Worm (Caenorhabditis elegans) whole organism, L3 larva: ENCODE data around the gene gmps-1.
"Not testable (repeated sequence)": the region's sequence is repeated elsewhere in the genome, so short reads cannot be mapped to it uniquely, and the experiment has no call there.

Source experiments
- ZK546.5 ChIP-seq: sonication (generic microtip); optimal IDR thresholded peaks from 2 replicates; lab custom pipeline; 2017; ENCODE audit warnings: missing biosample characterization, missing genetic modification characterization
- ama-1 ChIP-seq: fragments of 150-350 bp; optimal IDR thresholded peaks from 2 replicates; lab custom pipeline; 2018
- ceh-28 ChIP-seq: fragments of 150-350 bp; optimal IDR thresholded peaks from 2 replicates; lab custom pipeline; 2014; ENCODE audit warnings: missing biosample characterization, missing genetic modification reagents, missing genetic modification characterization
- ceh-9 ChIP-seq: sonication (generic microtip); optimal IDR thresholded peaks from 2 replicates; lab custom pipeline; 2018; ENCODE audit warnings: missing biosample characterization, missing genetic modification characterization
- egl-27 ChIP-seq: sonication (generic microtip); optimal IDR thresholded peaks from 4 replicates; lab custom pipeline; 2017; ENCODE audit warnings: missing biosample characterization, missing genetic modification reagents, missing genetic modification characterization
- egl-5 ChIP-seq: fragments of 150-350 bp; optimal IDR thresholded peaks from 2 replicates; lab custom pipeline; 2017; ENCODE audit warnings: missing biosample characterization, missing genetic modification reagents, missing genetic modification characterization, inconsistent platforms
- elt-1 ChIP-seq: fragments of 150-350 bp; optimal IDR thresholded peaks from 2 replicates; lab custom pipeline; 2014; ENCODE audit warnings: missing biosample characterization, missing genetic modification characterization
- elt-2 ChIP-seq: sonication (generic microtip); optimal IDR thresholded peaks from 2 replicates; lab custom pipeline; 2016; ENCODE audit warnings: missing genetic modification reagents, mild to moderate bottlenecking, missing genetic modification characterization, missing compliant biosample characterization
- elt-3 ChIP-seq, 3 experiments: fragments of 150-350 bp in 1 of 3; sonication (generic microtip) in 2 of 3; optimal IDR thresholded peaks; 2 replicates in 2 of 3; 4 replicates in 1 of 3; lab custom pipeline; 2014 to 2017; ENCODE audit warnings: missing biosample characterization in 3 of 3, missing genetic modification characterization in 3 of 3
- fkh-10 ChIP-seq: sonication (generic microtip); optimal IDR thresholded peaks from 2 replicates; lab custom pipeline; 2017; ENCODE audit warnings: missing biosample characterization, missing genetic modification reagents, missing genetic modification characterization
- fkh-2 ChIP-seq: fragments of 150-350 bp; optimal IDR thresholded peaks from 2 replicates; lab custom pipeline; 2014; ENCODE audit warnings: missing biosample characterization, missing genetic modification reagents, missing genetic modification characterization
- fos-1 ChIP-seq: fragments of 150-350 bp; optimal IDR thresholded peaks from 2 replicates; lab custom pipeline; 2014; ENCODE audit warnings: missing biosample characterization, missing genetic modification characterization
- hmg-11 ChIP-seq: sonication (generic microtip); optimal IDR thresholded peaks from 2 replicates; lab custom pipeline; 2016; ENCODE audit warnings: missing genetic modification characterization, missing compliant biosample characterization
- lin-39 ChIP-seq: fragments of 150-350 bp; optimal IDR thresholded peaks from 2 replicates; lab custom pipeline; 2018; ENCODE audit warnings: missing biosample characterization, missing genetic modification reagents, missing genetic modification characterization
- lsy-12 ChIP-seq: sonication (generic microtip); optimal IDR thresholded peaks from 2 replicates; lab custom pipeline; 2016; ENCODE audit warnings: mild to moderate bottlenecking, missing genetic modification characterization, missing compliant biosample characterization
- mdl-1 ChIP-seq: fragments of 150-350 bp; optimal IDR thresholded peaks from 2 replicates; lab custom pipeline; 2014; ENCODE audit warnings: missing biosample characterization, missing genetic modification characterization
- mml-1 ChIP-seq: fragments of 150-350 bp; sonication (generic microtip); optimal IDR thresholded peaks from 3 replicates; lab custom pipeline; 2014; ENCODE audit warnings: missing biosample characterization, missing genetic modification characterization
- nfya-1 ChIP-seq: sonication (generic microtip); optimal IDR thresholded peaks from 2 replicates; lab custom pipeline; 2017; ENCODE audit warnings: missing genetic modification characterization, mild to moderate bottlenecking, missing compliant biosample characterization, antibody characterized with exemption, moderate library complexity; ENCODE audit not compliant: insufficient read depth
- nhr-11 ChIP-seq: fragments of 150-350 bp; optimal IDR thresholded peaks from 2 replicates; lab custom pipeline; 2014; ENCODE audit warnings: missing biosample characterization, missing genetic modification characterization
- nhr-12 ChIP-seq: fragments of 150-350 bp; optimal IDR thresholded peaks from 2 replicates; lab custom pipeline; 2014; ENCODE audit warnings: missing biosample characterization, missing genetic modification characterization
- nhr-23 ChIP-seq: fragments of 150-350 bp; optimal IDR thresholded peaks from 2 replicates; lab custom pipeline; 2014; ENCODE audit warnings: missing biosample characterization, missing genetic modification reagents, missing genetic modification characterization
- nhr-237 ChIP-seq: fragments of 150-350 bp; optimal IDR thresholded peaks from 2 replicates; lab custom pipeline; 2014; ENCODE audit warnings: missing biosample characterization, missing genetic modification characterization
- nhr-28 ChIP-seq: fragments of 150-350 bp; optimal IDR thresholded peaks from 2 replicates; lab custom pipeline; 2014; ENCODE audit warnings: missing biosample characterization, missing genetic modification characterization
- nhr-43 ChIP-seq: sonication (generic microtip); optimal IDR thresholded peaks from 2 replicates; lab custom pipeline; 2016; ENCODE audit warnings: mild to moderate bottlenecking, missing genetic modification characterization, missing compliant biosample characterization; ENCODE audit not compliant: poor library complexity, severe bottlenecking
- nhr-76 ChIP-seq: fragments of 150-350 bp; sonication (generic microtip); optimal IDR thresholded peaks from 5 replicates; lab custom pipeline; 2014; ENCODE audit warnings: missing biosample characterization, missing genetic modification characterization
- pqm-1 ChIP-seq: fragments of 150-350 bp; optimal IDR thresholded peaks from 2 replicates; lab custom pipeline; 2017; ENCODE audit warnings: missing biosample characterization, missing genetic modification characterization, inconsistent platforms
- skn-1 ChIP-seq: fragments of 150-350 bp; optimal IDR thresholded peaks from 2 replicates; lab custom pipeline; 2014; ENCODE audit warnings: missing biosample characterization, missing genetic modification characterization
- snpc-4 ChIP-seq: fragments of 150-350 bp; optimal IDR thresholded peaks from 2 replicates; lab custom pipeline; 2014; ENCODE audit warnings: missing biosample characterization, missing genetic modification characterization
- tbx-2 ChIP-seq: sonication (generic microtip); optimal IDR thresholded peaks from 2 replicates; lab custom pipeline; 2016; ENCODE audit warnings: mild to moderate bottlenecking, missing genetic modification characterization, missing compliant biosample characterization
- unc-39 ChIP-seq: sonication (generic microtip); optimal IDR thresholded peaks from 4 replicates; lab custom pipeline; 2017; ENCODE audit warnings: missing biosample characterization, missing genetic modification characterization
- zag-1 ChIP-seq: fragments of 150-350 bp; optimal IDR thresholded peaks from 2 replicates; lab custom pipeline; 2014; ENCODE audit warnings: missing biosample characterization, missing genetic modification characterization
- ztf-11 ChIP-seq: fragments of 150-350 bp; optimal IDR thresholded peaks from 2 replicates; lab custom pipeline; 2014; ENCODE audit warnings: missing biosample characterization, missing genetic modification characterization
- ztf-4 ChIP-seq: fragments of 150-350 bp; optimal IDR thresholded peaks from 2 replicates; lab custom pipeline; 2014; ENCODE audit warnings: missing biosample characterization, missing genetic modification characterization

gmps-1 gene

DNA sequence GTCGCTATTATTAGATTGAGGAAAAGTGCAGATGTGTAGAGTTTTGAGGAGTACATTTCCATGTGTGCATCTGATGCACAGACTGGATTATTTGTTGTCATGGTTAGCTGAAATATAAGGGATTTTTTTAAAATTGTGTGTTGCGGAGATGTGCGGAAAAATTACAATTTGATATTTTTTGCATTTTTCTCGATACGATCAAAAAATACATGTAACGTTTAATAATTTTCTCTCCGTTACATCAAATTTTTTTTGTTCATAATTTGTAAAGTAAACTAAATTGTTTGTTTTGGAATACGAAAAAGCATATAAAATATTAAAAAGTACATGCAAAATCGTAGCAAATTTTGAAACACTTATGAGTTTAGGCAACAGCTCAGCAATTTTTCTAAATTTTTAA is 41.7 kb upstream of the gmps-1 start, which contains the start of gene sra-11:
TSS of gene sra-11 (minus strand) at position 101 of the 400 bp plus-strand sequence.
- TF ChIP-seq elt-2 (tag; lab: Kevin White, UChicago) (no peak), nhr-43 (no peak), fos-1 (no peak), nhr-237 (no peak), ztf-4 (tag; lab: Kevin White, UChicago) (no peak), nhr-23 (tag; lab: Kevin White, UChicago) (no peak), nhr-76 (tag; lab: Kevin White, UChicago) (no peak), tbx-2 (tag; lab: Kevin White, UChicago) (no peak), ceh-28 (tag; lab: Kevin White, UChicago) (no peak), lin-39 (tag; lab: Kevin White, UChicago) (no peak), nhr-28 (no peak), mdl-1 (no peak)

DNA sequence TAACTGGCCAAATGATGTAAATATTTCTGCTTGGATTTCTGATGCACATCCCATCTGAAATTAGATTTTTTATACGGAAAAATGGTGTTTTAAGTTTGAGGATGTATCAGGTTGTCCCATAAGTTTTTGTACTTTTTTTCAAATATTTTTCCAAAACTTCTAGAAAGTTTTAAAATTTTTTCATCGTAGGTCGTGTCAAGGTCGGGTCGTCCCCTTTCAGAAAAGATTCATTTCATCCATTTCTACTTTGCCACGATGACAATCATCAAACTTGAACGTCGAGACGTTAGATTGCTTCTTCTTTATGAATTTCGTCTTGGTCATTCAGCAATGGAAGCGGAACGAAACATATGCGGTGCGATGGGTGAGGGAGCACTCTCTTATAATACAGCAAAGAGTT is 35.9 kb upstream of the gmps-1 start, which contains the start of gene sra-12:
TSS of gene sra-12 (minus strand) at position 101 of the 400 bp plus-strand sequence.
- TF ChIP-seq mml-1, ztf-4, hmg-11 (tag; lab: Kevin White, UChicago): not testable (repeated sequence)

DNA sequence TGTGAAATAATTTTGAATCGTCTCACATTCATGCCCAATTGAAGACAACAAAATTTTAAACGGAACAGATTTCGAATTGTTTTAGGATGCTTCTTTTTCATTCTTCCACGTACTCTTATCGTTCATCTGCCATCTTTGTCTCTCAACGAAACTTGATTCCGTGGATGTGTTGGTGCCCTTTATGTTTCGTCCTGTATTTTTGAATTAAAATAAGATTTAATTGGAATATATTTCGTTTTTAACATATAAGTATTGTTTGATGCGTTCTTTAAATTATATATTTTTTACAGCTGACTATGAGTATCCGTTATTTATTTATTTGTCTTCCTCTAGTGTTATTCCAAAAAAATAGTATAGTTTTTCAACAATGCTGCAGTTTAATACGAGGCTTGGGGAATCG is 33.6 kb upstream of the gmps-1 start, which contains the start of gene gly-1:
TSS of gene gly-1 (minus strand) at position 101 of the 400 bp plus-strand sequence.
- TF ChIP-seq mdl-1 (no peak), unc-39 (tag; lab: Kevin White, UChicago) (no peak), lsy-12 (tag; lab: Kevin White, UChicago) (no peak), ztf-11 (no peak), zag-1 (no peak), egl-27 (no peak), nhr-12 (tag; lab: Kevin White, UChicago) (no peak), elt-3 (tag; optimal IDR thresholded peaks at IDR 0.05; lab: Kevin White, UChicago) (no peak), ceh-9 (tag; lab: Kevin White, UChicago) (no peak), nhr-28 (no peak), egl-5 (tag; lab: Kevin White, UChicago) (no peak), elt-1 (no peak), ama-1 (lab: Kevin White, UChicago) (no peak), ZK546.5 (tag; lab: Kevin White, UChicago) (no peak), nhr-23 (tag; lab: Kevin White, UChicago) (no peak), skn-1 (tag; lab: Kevin White, UChicago) (no peak), nhr-11 (tag; lab: Kevin White, UChicago) (no peak), lin-39 (tag; lab: Kevin White, UChicago) (no peak)

DNA sequence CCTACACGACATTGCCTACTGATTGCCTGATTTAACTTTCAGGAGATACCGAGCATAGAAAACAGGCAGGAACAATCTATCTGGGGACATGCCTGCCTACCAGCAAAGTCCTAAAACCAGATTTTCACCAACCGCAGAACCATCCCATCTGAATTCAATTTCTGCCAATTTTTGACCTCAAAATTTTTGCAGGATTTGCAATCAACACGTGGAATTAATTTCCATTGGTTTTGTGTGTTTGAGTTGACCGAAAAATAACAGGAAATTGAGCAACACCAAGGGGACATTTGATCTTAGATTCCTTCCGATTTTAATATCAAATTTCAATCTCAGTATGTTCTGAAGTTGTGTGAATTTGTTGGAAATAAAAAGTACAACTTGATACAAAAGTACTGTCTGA is 30.5 kb upstream of the gmps-1 start:
- TF ChIP-seq lin-39 (tag; lab: Kevin White, UChicago) (no peak), hmg-11 (tag; lab: Kevin White, UChicago) (no peak), snpc-4 (tag; lab: Kevin White, UChicago) (no peak), nhr-12 (tag; lab: Kevin White, UChicago) (no peak), nhr-11 (tag; lab: Kevin White, UChicago) (no peak), nhr-43 (no peak), skn-1 (tag; lab: Kevin White, UChicago) (no peak), fkh-2 (tag; lab: Kevin White, UChicago) (no peak), fos-1 (no peak), elt-3 (tag; optimal IDR thresholded peaks at IDR 0.05; lab: Kevin White, UChicago) (no peak), pqm-1 (no peak), fkh-10 (GFP tag; lab: Kevin White, UChicago) (no peak)

DNA sequence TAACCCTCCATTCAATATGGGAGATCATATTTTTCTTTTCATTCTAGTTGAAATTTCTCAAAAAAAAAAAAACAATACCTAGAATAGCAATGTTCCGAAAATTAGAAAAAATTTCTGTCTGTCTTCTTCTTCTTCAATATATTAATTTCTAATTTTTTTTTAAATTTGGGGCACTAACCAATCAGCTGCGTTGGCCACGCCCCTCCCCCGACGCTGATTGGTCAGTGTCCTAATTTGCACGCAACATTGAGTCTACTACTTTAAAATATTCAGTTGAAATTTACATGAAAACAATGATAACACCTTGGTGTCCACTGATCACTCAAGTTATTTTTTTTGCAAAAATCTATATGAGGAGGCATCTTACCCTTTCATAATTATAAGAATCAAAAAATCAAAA is 27.4 kb upstream of the gmps-1 start:
- TF ChIP-seq nfya-1 (peak; percentile 71), egl-5 (tag; lab: Kevin White, UChicago) (no peak)
- TF ChIP-seq, all 47 proteins: peak for 1

DNA sequence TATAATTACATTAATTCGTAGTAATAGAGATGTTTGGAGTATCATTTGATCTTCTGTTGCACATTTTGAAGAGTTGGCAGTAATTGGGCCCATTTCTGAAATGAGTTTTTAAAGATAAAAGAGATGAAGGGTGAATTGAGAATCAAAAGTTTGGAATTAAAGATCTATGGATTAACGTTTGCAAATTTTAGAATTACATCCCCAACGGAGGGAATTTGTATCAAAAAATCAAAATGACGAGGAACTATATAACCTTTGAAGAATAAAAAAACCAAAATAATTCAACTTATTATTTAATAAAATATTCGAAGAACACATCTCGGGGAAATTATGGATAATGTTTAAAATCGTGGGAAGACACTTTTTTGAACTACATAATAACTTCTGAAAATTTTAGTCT is 26.5 kb upstream of the gmps-1 start, which contains the start of gene sra-10:
TSS of gene sra-10 (minus strand) at position 101 of the 400 bp plus-strand sequence.
- TF ChIP-seq fkh-2 (tag; lab: Kevin White, UChicago) (no peak), fos-1 (no peak), egl-5 (tag; lab: Kevin White, UChicago) (no peak), tbx-2 (tag; lab: Kevin White, UChicago) (no peak)
